Worm (Caenorhabditis elegans) whole organism, L2 larva: ENCODE results near the gene F41G3.10.

ENCODE experiments used
- C34F6.9 ChIP-seq: fragments of 150-350 bp; optimal IDR thresholded peaks from 2 replicates; lab custom pipeline; 2014; ENCODE audit warnings: missing biosample characterization, missing genetic modification characterization
- F13H6.1 ChIP-seq: sonication (generic microtip); optimal IDR thresholded peaks from 2 replicates; lab custom pipeline; 2016; ENCODE audit warnings: missing genetic modification characterization, missing compliant biosample characterization
- R02D3.7 ChIP-seq: fragments of 150-350 bp; optimal IDR thresholded peaks from 2 replicates; lab custom pipeline; 2014; ENCODE audit warnings: missing biosample characterization, missing genetic modification characterization
- Y55F3AM.14 ChIP-seq: fragments of 200-800 bp; sonication (Bioruptor generic); optimal IDR thresholded peaks from 2 replicates; lab custom pipeline; 2018; ENCODE audit warnings: mild to moderate bottlenecking, missing genetic modification characterization, missing compliant biosample characterization
- alr-1 ChIP-seq: fragments of 150-350 bp; optimal IDR thresholded peaks from 2 replicates; lab custom pipeline; 2014; ENCODE audit warnings: missing biosample characterization, missing genetic modification characterization
- aly-2 ChIP-seq: fragments of 150-350 bp; optimal IDR thresholded peaks from 2 replicates; lab custom pipeline; 2014; ENCODE audit warnings: missing biosample characterization, missing genetic modification characterization
- ama-1 ChIP-seq: fragments of 150-350 bp; optimal IDR thresholded peaks from 2 replicates; lab custom pipeline; 2018; ENCODE audit warnings: inconsistent platforms
- blmp-1 ChIP-seq: sonication (generic microtip); optimal IDR thresholded peaks from 2 replicates; lab custom pipeline; 2017; ENCODE audit warnings: missing genetic modification characterization, mild to moderate bottlenecking, missing compliant biosample characterization, antibody characterized with exemption, moderate library complexity; ENCODE audit not compliant: insufficient read depth
- ceh-82 ChIP-seq: fragments of 150-350 bp; optimal IDR thresholded peaks from 2 replicates; lab custom pipeline; 2014; ENCODE audit warnings: missing biosample characterization, missing genetic modification characterization
- crh-2 ChIP-seq: sonication (generic microtip); optimal IDR thresholded peaks from 2 replicates; lab custom pipeline; 2017; ENCODE audit warnings: missing biosample characterization, missing genetic modification characterization
- elt-3 ChIP-seq: sonication (generic microtip); optimal IDR thresholded peaks from 2 replicates; lab custom pipeline; 2017; ENCODE audit warnings: missing biosample characterization, missing genetic modification characterization
- fos-1 ChIP-seq: fragments of 150-350 bp; optimal IDR thresholded peaks from 2 replicates; lab custom pipeline; 2014; ENCODE audit warnings: missing biosample characterization, missing genetic modification characterization
- gmeb-1 ChIP-seq: fragments of 150-350 bp; optimal IDR thresholded peaks from 2 replicates; lab custom pipeline; 2014; ENCODE audit warnings: missing biosample characterization, missing genetic modification characterization
- lin-11 ChIP-seq: fragments of 150-350 bp; sonication (generic microtip); optimal IDR thresholded peaks from 2 replicates; lab custom pipeline; 2014; ENCODE audit warnings: missing biosample characterization, missing genetic modification characterization, inconsistent platforms, mixed read lengths
- lin-39 ChIP-seq: fragments of 150-350 bp; optimal IDR thresholded peaks from 2 replicates; lab custom pipeline; 2014; ENCODE audit warnings: missing biosample characterization, missing genetic modification reagents, missing genetic modification characterization
- lsy-2 ChIP-seq, 2 experiments: fragments of 150-350 bp in 1 of 2; sonication (generic microtip) in 1 of 2; optimal IDR thresholded peaks; 2 replicates each; lab custom pipeline; 2014 to 2017; ENCODE audit warnings: missing biosample characterization in 2 of 2, missing genetic modification characterization in 2 of 2
- mab-5 ChIP-seq: fragments of 150-350 bp; optimal IDR thresholded peaks from 2 replicates; lab custom pipeline; 2014; ENCODE audit warnings: missing biosample characterization, missing genetic modification characterization
- mbf-1 ChIP-seq: sonication (generic microtip); optimal IDR thresholded peaks from 2 replicates; lab custom pipeline; 2017; ENCODE audit warnings: missing biosample characterization, missing genetic modification characterization
- mdl-1 ChIP-seq, 2 experiments: fragments of 150-350 bp in 1 of 2; sonication (generic microtip) in 1 of 2; optimal IDR thresholded peaks; 2 replicates each; lab custom pipeline; 2017; ENCODE audit warnings: missing biosample characterization in 2 of 2, missing genetic modification characterization in 2 of 2
- nhr-10 ChIP-seq: sonication (generic microtip); optimal IDR thresholded peaks from 2 replicates; lab custom pipeline; 2017; ENCODE audit warnings: missing biosample characterization, missing genetic modification characterization
- nhr-129 ChIP-seq: fragments of 150-350 bp; optimal IDR thresholded peaks from 2 replicates; lab custom pipeline; 2014; ENCODE audit warnings: missing biosample characterization, missing genetic modification characterization
- nhr-21 ChIP-seq: fragments of 150-350 bp; optimal IDR thresholded peaks from 2 replicates; lab custom pipeline; 2014; ENCODE audit warnings: missing biosample characterization, missing genetic modification characterization
- nhr-23 ChIP-seq: fragments of 150-350 bp; optimal IDR thresholded peaks from 2 replicates; lab custom pipeline; 2014; ENCODE audit warnings: missing biosample characterization, missing genetic modification reagents, missing genetic modification characterization
- nhr-237 ChIP-seq: fragments of 150-350 bp; optimal IDR thresholded peaks from 2 replicates; lab custom pipeline; 2014; ENCODE audit warnings: missing biosample characterization, missing genetic modification characterization
- nhr-77 ChIP-seq: fragments of 150-350 bp; optimal IDR thresholded peaks from 2 replicates; lab custom pipeline; 2014; ENCODE audit warnings: missing biosample characterization, missing genetic modification characterization
- skn-1 ChIP-seq: sonication (generic microtip); optimal IDR thresholded peaks from 2 replicates; lab custom pipeline; 2017; ENCODE audit warnings: missing biosample characterization, missing genetic modification characterization
- sma-3 ChIP-seq: sonication (generic microtip); optimal IDR thresholded peaks from 2 replicates; lab custom pipeline; 2016; ENCODE audit warnings: missing genetic modification reagents, missing genetic modification characterization, missing compliant biosample characterization
- sma-9 ChIP-seq, 2 experiments: fragments of 150-350 bp in 1 of 2; sonication (generic microtip) in 1 of 2; optimal IDR thresholded peaks; 2 replicates each; lab custom pipeline; 2014 to 2016; ENCODE audit warnings: missing genetic modification characterization in 2 of 2, mild to moderate bottlenecking in 1 of 2, missing biosample characterization in 1 of 2, missing compliant biosample characterization in 1 of 2, missing genetic modification reagents in 1 of 2, moderate library complexity in 1 of 2
- unc-55 ChIP-seq: fragments of 150-350 bp; sonication (generic microtip); optimal IDR thresholded peaks from 3 replicates; lab custom pipeline; 2014; ENCODE audit warnings: missing biosample characterization, missing genetic modification reagents, missing genetic modification characterization
- zag-1 ChIP-seq: fragments of 150-350 bp; optimal IDR thresholded peaks from 2 replicates; lab custom pipeline; 2014; ENCODE audit warnings: missing biosample characterization, missing genetic modification characterization
- ztf-1 ChIP-seq: fragments of 200-800 bp; sonication (Bioruptor generic); conservative IDR thresholded peaks from 2 replicates; pipeline ENCODE4 v1.3.6; 2022; ENCODE audit warnings: missing genetic modification characterization, missing compliant biosample characterization
- ztf-11 ChIP-seq: sonication (generic microtip); optimal IDR thresholded peaks from 2 replicates; lab custom pipeline; 2017; ENCODE audit warnings: missing biosample characterization, missing genetic modification characterization
- ztf-4 ChIP-seq: fragments of 150-350 bp; optimal IDR thresholded peaks from 2 replicates; lab custom pipeline; 2014; ENCODE audit warnings: missing biosample characterization, missing genetic modification characterization

The F41G3.10 gene

ce11 chrII:6705593-6706228 is 43.6 kb downstream of the F41G3.10 start, which contains the start of gene rpy-1:
Gene rpy-1 (minus strand): TSS chrII:6705643.
- peak; percentile 66 for TF ChIP-seq nhr-129 (tag; lab: Kevin White, UChicago)
- no peak for TF ChIP-seq sma-9 (GFP tag; optimal IDR thresholded peaks at IDR 0.05; lab: Kevin White, UChicago)
- no peak for TF ChIP-seq sma-9 (tag; optimal IDR thresholded peaks at IDR 0.05; lab: Kevin White, UChicago)
- TF ChIP-seq lsy-2 (tag; optimal IDR thresholded peaks at IDR 0.05; lab: Kevin White, UChicago), result peak in 1 of 2 experiments; percentile 42
- no peak for TF ChIP-seq ztf-4 (tag; lab: Kevin White, UChicago)
- no peak for TF ChIP-seq aly-2
- peak; percentile 42 for TF ChIP-seq F13H6.1 (tag; lab: Kevin White, UChicago)
- no peak for TF ChIP-seq nhr-21
- no peak for TF ChIP-seq Y55F3AM.14
- no peak for TF ChIP-seq mdl-1 (tag; optimal IDR thresholded peaks at IDR 0.05; lab: Kevin White, UChicago)
- no peak for TF ChIP-seq elt-3
- no peak for TF ChIP-seq ama-1 (lab: Kevin White, UChicago)
- TF ChIP-seq lin-39 (tag; lab: Kevin White, UChicago), result no peak
- no peak for TF ChIP-seq nhr-237 (tag; lab: Kevin White, UChicago)
- no peak for TF ChIP-seq ceh-82 (tag; lab: Kevin White, UChicago)
- TF ChIP-seq crh-2, result no peak
- TF ChIP-seq ztf-1 (GFP tag; lab: Robert Waterston, UW), result no peak
- TF ChIP-seq alr-1 (tag; lab: Kevin White, UChicago), result no peak
- TF ChIP-seq R02D3.7 (tag; lab: Kevin White, UChicago), result no peak
- no peak for TF ChIP-seq sma-3 (GFP tag; lab: Kevin White, UChicago)
- no peak for TF ChIP-seq nhr-10 (tag; lab: Kevin White, UChicago)
- no peak for TF ChIP-seq gmeb-1 (tag; lab: Kevin White, UChicago)
- peak; percentile 36 for TF ChIP-seq C34F6.9 (tag; lab: Kevin White, UChicago)
- no peak for TF ChIP-seq zag-1 (tag; lab: Kevin White, UChicago)
- TF ChIP-seq mab-5 (tag; lab: Kevin White, UChicago), result peak; percentile 59
- no peak for TF ChIP-seq ztf-11
- TF ChIP-seq lin-11 (tag; lab: Kevin White, UChicago), result no peak
- TF ChIP-seq mbf-1 (tag; lab: Kevin White, UChicago), result no peak
- no peak for TF ChIP-seq nhr-23 (tag; lab: Kevin White, UChicago)
- TF ChIP-seq unc-55 (GFP tag; lab: Kevin White, UChicago), result peak; percentile 79
- TF ChIP-seq, all 48 proteins: peak for 6

- TF ChIP-seq crh-2 (peak; percentile 14), skn-1 (peak; percentile 4), fos-1 (tag; lab: Kevin White, UChicago) (peak; percentile 85), alr-1 (tag; lab: Kevin White, UChicago) (no peak), nhr-77 (tag; lab: Kevin White, UChicago) (no peak), F13H6.1 (tag; lab: Kevin White, UChicago) (no peak), sma-9 (GFP tag; optimal IDR thresholded peaks at IDR 0.05; lab: Kevin White, UChicago) (peak; percentile 69), sma-9 (tag; optimal IDR thresholded peaks at IDR 0.05; lab: Kevin White, UChicago) (no peak)
Measured at ce11 chrII:6701497-6701896, 47.8 kb downstream of the F41G3.10 start, which contains the start of gene C18H9.6. Gene C18H9.6 (minus strand): TSS chrII:6701625.

- TF ChIP-seq lin-39 (tag; lab: Kevin White, UChicago) (no peak), blmp-1 (tag; lab: Kevin White, UChicago) (no peak), zag-1 (tag; lab: Kevin White, UChicago) (no peak)
Measured at ce11 chrII:6698784-6699183, 50.5 kb downstream of the F41G3.10 start, which contains the start of gene C18H9.1. Gene C18H9.1 (plus strand): TSS chrII:6699084.
